Fruit fly (Drosophila melanogaster): ENCODE data around the gene CG6153.

DNA sequence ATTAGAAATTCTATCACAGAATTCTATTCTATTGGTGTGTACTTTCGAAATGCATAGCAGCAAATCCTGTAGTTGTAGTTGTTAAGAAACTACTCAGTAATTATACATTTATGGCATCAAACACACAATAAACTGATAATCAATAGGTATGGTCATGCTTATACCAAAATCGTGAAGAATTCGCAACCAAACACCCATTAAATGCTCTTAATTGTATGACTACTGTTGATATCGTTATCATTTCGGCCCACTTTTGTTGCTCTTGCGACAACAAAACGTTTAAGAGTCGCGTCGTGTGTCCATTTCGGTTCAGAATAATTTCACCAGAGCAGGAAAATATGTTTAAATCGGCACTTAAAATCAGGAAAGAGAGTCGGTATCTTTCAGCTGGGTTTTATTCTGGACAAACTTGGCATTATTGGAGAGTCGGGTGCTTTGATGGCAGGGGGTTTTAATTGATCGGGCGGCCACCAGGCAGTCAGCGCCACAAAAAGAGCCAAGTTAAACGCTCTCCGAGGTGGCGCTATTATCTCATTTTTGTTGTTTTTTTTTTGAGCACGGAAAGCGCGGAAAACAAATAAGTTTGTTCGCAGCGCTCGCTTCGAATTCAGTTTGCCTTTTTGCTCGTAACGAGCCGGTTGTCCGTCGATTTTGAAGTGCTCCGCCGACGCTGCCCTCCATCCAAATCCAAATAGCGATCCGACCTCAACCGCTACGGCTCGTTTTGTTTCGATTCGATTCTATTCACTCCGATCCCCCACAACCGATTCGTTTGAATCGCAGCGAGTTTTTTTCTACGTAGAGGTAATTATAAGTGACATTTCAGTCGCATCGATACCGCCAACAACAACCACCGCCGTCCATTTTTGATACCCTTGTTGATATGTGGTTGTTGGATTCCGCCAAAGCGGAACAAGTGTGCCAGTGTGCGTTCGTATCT, 25.9 kb downstream of the CG6153 start, which contains the start of gene MRP:
- TF ChIP-seq h (optimal IDR thresholded peaks at IDR 0.05) (no peak), Myc (optimal IDR thresholded peaks at IDR 0.05) (no peak)

All from Kc167 (cell line).